Worm (Caenorhabditis elegans) whole organism, late embryonic: ENCODE results near the gene F15E6.5.

Experiments
- C08G9.2 ChIP-seq: sonication (generic microtip); optimal IDR thresholded peaks from 2 replicates; lab custom pipeline; 2016; ENCODE audit warnings: mild to moderate bottlenecking, missing genetic modification characterization, moderate library complexity, missing compliant biosample characterization
- ama-1 ChIP-seq: fragments of 150-350 bp; optimal IDR thresholded peaks from 2 replicates; lab custom pipeline; 2014
- ceh-24 ChIP-seq: sonication (generic microtip); optimal IDR thresholded peaks from 2 replicates; lab custom pipeline; 2016; ENCODE audit warnings: mild to moderate bottlenecking, missing genetic modification characterization, missing compliant biosample characterization
- ceh-6 ChIP-seq: fragments of 200-800 bp; sonication (Bioruptor generic); optimal IDR thresholded peaks from 2 replicates; lab custom pipeline; 2018; ENCODE audit warnings: mild to moderate bottlenecking, missing genetic modification characterization, missing compliant biosample characterization
- dve-1 ChIP-seq: sonication (generic microtip); optimal IDR thresholded peaks from 2 replicates; lab custom pipeline; 2017; ENCODE audit warnings: antibody characterized with exemption, mild to moderate bottlenecking, missing genetic modification characterization, missing compliant biosample characterization
- elt-2 ChIP-seq: sonication (generic microtip); optimal IDR thresholded peaks from 2 replicates; lab custom pipeline; 2016; ENCODE audit warnings: missing genetic modification reagents, missing genetic modification characterization, missing compliant biosample characterization
- elt-4 ChIP-seq: sonication (generic microtip); optimal IDR thresholded peaks from 2 replicates; lab custom pipeline; 2016; ENCODE audit warnings: missing genetic modification characterization, missing compliant biosample characterization
- fkh-10 ChIP-seq: fragments of 150-350 bp; optimal IDR thresholded peaks from 2 replicates; lab custom pipeline; 2014; ENCODE audit warnings: missing biosample characterization, missing genetic modification reagents, missing genetic modification characterization
- fkh-6 ChIP-seq: sonication (generic microtip); optimal IDR thresholded peaks from 2 replicates; lab custom pipeline; 2016; ENCODE audit warnings: missing genetic modification characterization, missing compliant biosample characterization
- hlh-15 ChIP-seq: sonication (generic microtip); optimal IDR thresholded peaks from 2 replicates; lab custom pipeline; 2016; ENCODE audit warnings: missing genetic modification characterization, missing compliant biosample characterization
- mec-3 ChIP-seq: sonication (generic microtip); optimal IDR thresholded peaks from 2 replicates; lab custom pipeline; 2016; ENCODE audit warnings: borderline replicate concordance, missing genetic modification characterization, missing compliant biosample characterization
- nfya-1 ChIP-seq: sonication (generic microtip); optimal IDR thresholded peaks from 2 replicates; lab custom pipeline; 2017; ENCODE audit warnings: missing genetic modification characterization, mild to moderate bottlenecking, missing compliant biosample characterization, antibody characterized with exemption, moderate library complexity
- nhr-11 ChIP-seq: fragments of 150-350 bp; optimal IDR thresholded peaks from 2 replicates; lab custom pipeline; 2014; ENCODE audit warnings: missing biosample characterization, missing genetic modification characterization
- tbx-2 ChIP-seq: sonication (generic microtip); optimal IDR thresholded peaks from 2 replicates; lab custom pipeline; 2016; ENCODE audit warnings: missing genetic modification characterization, missing compliant biosample characterization

ce11 chrIV:4259433-4259832 lies 29.9 kb upstream of the F15E6.5 start:
- TF ChIP-seq ceh-24 (no peak), nhr-11 (tag; lab: Kevin White, UChicago) (no peak), fkh-6 (tag; lab: Kevin White, UChicago) (no peak), elt-4 (tag; lab: Kevin White, UChicago) (no peak), tbx-2 (tag; lab: Kevin White, UChicago) (no peak), ama-1 (no peak), mec-3 (tag; lab: Kevin White, UChicago) (no peak), fkh-10 (GFP tag; lab: Kevin White, UChicago) (no peak), hlh-15 (tag; lab: Kevin White, UChicago) (no peak), C08G9.2 (no peak), elt-2 (tag; lab: Kevin White, UChicago) (no peak), dve-1 (tag; lab: Kevin White, UChicago) (no peak), ceh-6 (GFP tag; lab: Kevin White, UChicago) (no peak), nfya-1 (no peak)
